Worm (Caenorhabditis elegans) whole organism, L4 larva: ENCODE data around the gene kreg-1.

Experiments
- T20F7.1 ChIP-seq: fragments of 200-800 bp; sonication (Bioruptor generic); optimal IDR thresholded peaks from 2 replicates; lab custom pipeline; 2018; ENCODE audit warnings: mild to moderate bottlenecking, missing genetic modification characterization, missing compliant biosample characterization
- ZK337.2 ChIP-seq: fragments of 200-800 bp; sonication (Bioruptor generic); IDR thresholded peaks from 2 replicates; pipeline ENCODE4 v1.3.6; 2022; ENCODE audit warnings: missing genetic modification reagents, missing genetic modification characterization, missing compliant biosample characterization
- aha-1 ChIP-seq: fragments of 150-350 bp; peaks from one replicate; lab custom pipeline; 2014; ENCODE audit warnings: missing biosample characterization, missing genetic modification characterization
- ama-1 ChIP-seq: fragments of 150-350 bp; optimal IDR thresholded peaks from 2 replicates; lab custom pipeline; 2014; ENCODE audit warnings: inconsistent platforms, mixed read lengths
- dve-1 ChIP-seq: sonication (generic microtip); optimal IDR thresholded peaks from 2 replicates; lab custom pipeline; 2017; ENCODE audit warnings: antibody characterized with exemption, mild to moderate bottlenecking, missing genetic modification characterization, missing compliant biosample characterization; ENCODE audit not compliant: insufficient read depth
- fkh-10 ChIP-seq: fragments of 150-350 bp; optimal IDR thresholded peaks from 2 replicates; lab custom pipeline; 2014; ENCODE audit warnings: missing biosample characterization, missing genetic modification reagents, missing genetic modification characterization
- hmg-1.1 ChIP-seq: fragments of 200-800 bp; sonication (Bioruptor generic); IDR thresholded peaks from 2 replicates; pipeline ENCODE4 v1.3.6; 2022; ENCODE audit warnings: missing genetic modification reagents, missing genetic modification characterization, missing compliant biosample characterization
- lsy-2 ChIP-seq, 2 experiments: fragments of 150-350 bp in 1 of 2; sonication (generic microtip) in 1 of 2; optimal IDR thresholded peaks; 2 replicates each; lab custom pipeline; 2014 to 2017; ENCODE audit warnings: missing biosample characterization in 2 of 2, missing genetic modification characterization in 2 of 2
- nhr-237 ChIP-seq: sonication (generic microtip); optimal IDR thresholded peaks from 2 replicates; lab custom pipeline; 2017; ENCODE audit warnings: missing biosample characterization, missing genetic modification characterization
- nhr-28 ChIP-seq: fragments of 150-350 bp; optimal IDR thresholded peaks from 2 replicates; lab custom pipeline; 2014; ENCODE audit warnings: missing biosample characterization, missing genetic modification characterization
- pqm-1 ChIP-seq: sonication (generic microtip); optimal IDR thresholded peaks from 2 replicates; lab custom pipeline; 2017; ENCODE audit warnings: missing biosample characterization, missing genetic modification characterization
- unc-39 ChIP-seq: sonication (generic microtip); optimal IDR thresholded peaks from 2 replicates; lab custom pipeline; 2017; ENCODE audit warnings: missing biosample characterization, missing genetic modification characterization

ce11 chrX:8675151-8675550 is 34.4 kb upstream of the kreg-1 start:
- TF ChIP-seq aha-1 (tag; lab: Kevin White, UChicago) (no peak), dve-1 (tag; lab: Kevin White, UChicago) (no peak), pqm-1 (no peak), nhr-28 (tag; lab: Kevin White, UChicago) (no peak), ama-1 (no peak), lsy-2 (tag; optimal IDR thresholded peaks at IDR 0.05; lab: Kevin White, UChicago) (no peak), nhr-237 (tag; lab: Kevin White, UChicago) (no peak), T20F7.1 (GFP tag; lab: Kevin White, UChicago) (no peak), fkh-10 (GFP tag; lab: Kevin White, UChicago) (no peak), hmg-1.1 (GFP tag; lab: Robert Waterston, UW) (no peak), unc-39 (tag; lab: Kevin White, UChicago) (no peak), ZK337.2 (no peak)
